Worm (Caenorhabditis elegans): ENCODE measurements around the gene srg-41.

srg-41 gene

DNA sequence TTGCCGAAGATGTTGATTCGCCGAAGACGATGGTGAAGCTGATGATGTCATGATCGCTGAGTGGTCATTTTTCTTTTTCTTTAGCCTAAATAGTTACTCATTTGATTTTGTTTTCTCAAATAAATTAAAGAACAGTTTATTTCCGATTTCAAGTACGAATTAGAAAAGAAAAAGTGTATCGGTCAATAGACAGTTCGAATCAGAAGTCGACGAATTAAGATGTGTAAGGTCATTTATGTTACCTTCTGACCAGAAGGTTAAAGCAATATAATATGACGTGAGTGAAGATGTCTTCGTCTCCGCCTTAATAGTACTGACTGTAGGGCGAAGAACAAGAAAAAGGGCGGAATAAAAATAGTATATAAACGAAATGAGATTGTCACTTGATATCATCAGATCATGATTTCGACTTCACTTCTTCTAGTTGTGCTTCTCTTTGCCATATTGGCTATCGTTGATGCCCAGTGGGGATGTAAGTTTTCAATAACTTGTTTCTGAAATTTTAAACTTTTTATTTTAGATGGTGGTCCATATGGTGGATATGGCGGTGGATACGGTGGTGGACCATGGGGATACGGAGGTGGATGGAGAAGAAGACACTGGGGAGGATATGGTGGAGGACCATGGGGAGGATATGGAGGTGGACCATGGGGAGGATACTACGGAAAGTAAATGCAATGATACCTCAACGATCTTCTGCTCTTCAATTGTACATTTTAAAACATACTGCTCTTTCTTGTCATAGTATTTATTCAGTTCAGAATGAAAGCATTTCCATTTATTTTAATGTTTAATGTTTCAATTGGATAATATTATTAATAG is 14.5 kb downstream of the srg-41 start, which contains the start of the genes T19C4.24 and nlp-33:
Gene T19C4.24 (minus strand): TSS at position 51 of the 822 bp plus-strand sequence.
Gene nlp-33 (plus strand): TSS at position 389 of the 822 bp plus-strand sequence.
- TF ChIP-seq ceh-39 (tag; optimal IDR thresholded peaks at IDR 0.05) (no peak), ces-1 (GFP tag; optimal IDR thresholded peaks at IDR 0.05) (no peak), ztf-11 (tag; optimal IDR thresholded peaks at IDR 0.05) (no peak), ceh-83 (GFP tag; optimal IDR thresholded peaks at IDR 0.05) (no peak), flh-1 (GFP tag; optimal IDR thresholded peaks at IDR 0.05) (no peak), zip-8 (tag; optimal IDR thresholded peaks at IDR 0.05) (no peak), lin-32 (GFP tag; optimal IDR thresholded peaks at IDR 0.05) (no peak)

DNA sequence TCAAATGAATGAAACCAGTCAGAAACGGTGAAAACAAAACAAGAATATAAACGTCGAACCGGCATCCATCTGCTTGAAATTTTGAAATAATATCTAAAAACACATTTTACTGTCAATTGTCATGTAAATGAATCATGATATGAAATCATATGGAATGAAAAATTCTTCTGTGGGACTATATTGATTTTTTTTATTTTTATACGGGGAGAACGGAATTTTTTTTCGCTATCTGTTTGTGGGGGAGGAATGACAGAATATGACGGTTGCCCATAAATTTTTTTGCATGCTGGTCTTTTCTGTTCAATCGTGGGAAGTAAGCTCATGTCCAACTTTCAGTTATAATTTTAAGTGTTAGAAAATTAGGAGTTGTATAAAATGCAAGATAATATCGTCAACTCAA is 17.0 kb downstream of the srg-41 start, which contains the start of gene C06H2.7:
Gene C06H2.7 (minus strand): TSS at position 101 of the 400 bp plus-strand sequence.
- TF ChIP-seq ztf-11 (tag; optimal IDR thresholded peaks at IDR 0.05): no peak
- TF ChIP-seq unc-120 (tag; optimal IDR thresholded peaks at IDR 0.05; ENCODE audit: poor library complexity, severe bottlenecking): no peak
- TF ChIP-seq lsy-2 (tag; optimal IDR thresholded peaks at IDR 0.05): no peak
- TF ChIP-seq nhr-237 (tag; optimal IDR thresholded peaks at IDR 0.05): no peak
- no peak for TF ChIP-seq elt-3 (tag; optimal IDR thresholded peaks at IDR 0.05)

DNA sequence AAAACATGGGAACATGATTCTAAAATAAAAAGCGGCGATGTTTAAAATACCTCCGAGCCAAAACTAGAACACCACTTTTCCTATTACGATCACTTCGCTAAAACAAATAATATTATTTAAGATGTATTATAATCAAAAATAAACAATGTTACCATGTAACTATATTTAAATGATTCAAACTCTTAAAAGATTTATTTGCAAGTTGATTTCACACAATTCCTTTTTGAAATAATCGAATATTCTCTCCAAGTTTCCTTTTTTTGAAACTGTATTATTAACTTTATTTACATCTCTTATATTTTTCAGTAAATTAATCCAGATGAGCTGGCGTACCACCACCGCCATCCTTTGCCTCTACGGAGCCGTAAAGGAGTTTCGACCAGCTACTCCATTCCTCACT is 20.5 kb downstream of the srg-41 start, which contains the start of gene folt-1:
Gene folt-1 (plus strand): TSS at position 301 of the 400 bp plus-strand sequence.
- TF ChIP-seq ceh-43 (GFP tag; optimal IDR thresholded peaks at IDR 0.05) (no peak), unc-39 (tag; optimal IDR thresholded peaks at IDR 0.05) (no peak), bed-3 (GFP tag; optimal IDR thresholded peaks at IDR 0.05) (no peak), lin-32 (GFP tag; optimal IDR thresholded peaks at IDR 0.05) (no peak), nhr-28 (tag; optimal IDR thresholded peaks at IDR 0.05) (no peak), nhr-2 (tag; optimal IDR thresholded peaks at IDR 0.05) (no peak), flh-1 (GFP tag; optimal IDR thresholded peaks at IDR 0.05) (no peak)

ce11 chrV:11140326-11140725 is 21.4 kb downstream of the srg-41 start:
- peak; percentile 65 for TF ChIP-seq unc-120 (tag; optimal IDR thresholded peaks at IDR 0.05; ENCODE audit: poor library complexity, severe bottlenecking)
- no peak for TF ChIP-seq mep-1 (tag; optimal IDR thresholded peaks at IDR 0.05)
- no peak for TF ChIP-seq bed-3 (GFP tag; optimal IDR thresholded peaks at IDR 0.05)
- TF ChIP-seq hlh-1 (tag; optimal IDR thresholded peaks at IDR 0.05): peak; percentile 3

ce11 chrV:11134296-11134695 is 27.4 kb downstream of the srg-41 start, which contains the start of gene glb-3:
Gene glb-3 (plus strand): TSS chrV:11134596.
- TF ChIP-seq ceh-39 (tag; optimal IDR thresholded peaks at IDR 0.05) (no peak), unc-39 (tag; optimal IDR thresholded peaks at IDR 0.05) (no peak), nhr-237 (tag; optimal IDR thresholded peaks at IDR 0.05) (no peak), pha-4 (tag; optimal IDR thresholded peaks at IDR 0.05) (no peak), nhr-12 (tag; optimal IDR thresholded peaks at IDR 0.05) (no peak), ceh-43 (GFP tag; optimal IDR thresholded peaks at IDR 0.05) (no peak), sem-2 (GFP tag; optimal IDR thresholded peaks at IDR 0.05) (no peak), drap-1 (GFP tag; optimal IDR thresholded peaks at IDR 0.05) (no peak), nhr-76 (tag; optimal IDR thresholded peaks at IDR 0.05) (no peak), lin-13 (tag; optimal IDR thresholded peaks at IDR 0.05) (no peak), ces-1 (GFP tag; optimal IDR thresholded peaks at IDR 0.05) (no peak), bed-3 (GFP tag; optimal IDR thresholded peaks at IDR 0.05) (no peak), zip-8 (tag; optimal IDR thresholded peaks at IDR 0.05) (no peak), tbx-8 (GFP tag; optimal IDR thresholded peaks at IDR 0.05) (no peak), ham-2 (GFP tag; optimal IDR thresholded peaks at IDR 0.05) (no peak), blmp-1 (tag; optimal IDR thresholded peaks at IDR 0.05) (no peak), elt-3 (tag; optimal IDR thresholded peaks at IDR 0.05) (no peak), mls-2 (tag; optimal IDR thresholded peaks at IDR 0.05) (no peak)

DNA sequence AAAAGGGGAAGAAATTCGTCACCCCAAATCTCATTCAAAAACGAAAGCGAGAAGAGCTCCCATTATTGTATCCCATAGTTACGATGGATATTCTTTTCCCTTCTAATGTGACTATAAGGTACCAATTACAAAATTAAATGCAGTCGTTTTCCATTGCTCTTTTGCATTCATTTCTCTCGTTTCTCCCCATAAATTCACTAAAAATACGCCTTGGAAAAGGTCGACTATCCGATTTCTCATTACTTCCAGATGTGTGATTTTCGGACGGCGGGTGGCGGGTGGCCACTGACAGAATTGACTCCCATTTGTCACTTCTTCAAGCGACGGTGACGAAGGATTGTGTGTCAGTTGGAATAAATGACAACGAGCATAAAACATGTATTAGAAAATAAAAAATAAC is 28.2 kb downstream of the srg-41 start:
- no peak for TF ChIP-seq unc-39 (tag; optimal IDR thresholded peaks at IDR 0.05)
- TF ChIP-seq zip-8 (tag; optimal IDR thresholded peaks at IDR 0.05): no peak
- no peak for TF ChIP-seq bed-3 (GFP tag; optimal IDR thresholded peaks at IDR 0.05)
- no peak for TF ChIP-seq snpc-4 (tag; optimal IDR thresholded peaks at IDR 0.05)
